Worm (Caenorhabditis elegans) whole organism, mixed stage, embryonic: ENCODE measurements around the gene F58A6.2.

ENCODE experiments used
- M03D4.4 ChIP-seq: sonication (generic microtip); optimal IDR thresholded peaks from 2 replicates; lab custom pipeline; 2017; ENCODE audit warnings: mild to moderate bottlenecking, missing genetic modification characterization, missing compliant biosample characterization
- bed-3 ChIP-seq: fragments of 200-800 bp; sonication (Bioruptor generic); optimal IDR thresholded peaks from 3 replicates; lab custom pipeline; 2018; ENCODE audit warnings: mild to moderate bottlenecking, missing genetic modification characterization, moderate library complexity, missing compliant biosample characterization
- ceh-39 ChIP-seq: fragments of 150-350 bp; optimal IDR thresholded peaks from 2 replicates; lab custom pipeline; 2014; ENCODE audit warnings: missing biosample characterization, missing genetic modification characterization
- ceh-43 ChIP-seq: fragments of 200-800 bp; sonication (Bioruptor generic); optimal IDR thresholded peaks from 2 replicates; lab custom pipeline; 2018; ENCODE audit warnings: mild to moderate bottlenecking, missing genetic modification characterization, moderate library complexity, missing compliant biosample characterization
- ceh-83 ChIP-seq: fragments of 200-800 bp; sonication (Bioruptor generic); optimal IDR thresholded peaks from 2 replicates; lab custom pipeline; 2018; ENCODE audit warnings: mild to moderate bottlenecking, missing genetic modification characterization, missing compliant biosample characterization
- ces-1 ChIP-seq: fragments of 150-350 bp; optimal IDR thresholded peaks from 2 replicates; lab custom pipeline; 2014; ENCODE audit warnings: missing biosample characterization, missing genetic modification reagents, missing genetic modification characterization
- cnd-1 ChIP-seq: fragments of 200-800 bp; sonication (Bioruptor generic); optimal IDR thresholded peaks from 2 replicates; lab custom pipeline; 2018; ENCODE audit warnings: mild to moderate bottlenecking, missing genetic modification characterization, missing compliant biosample characterization
- drap-1 ChIP-seq: fragments of 200-800 bp; sonication (Bioruptor generic); optimal IDR thresholded peaks from 3 replicates; lab custom pipeline; 2018; ENCODE audit warnings: mild to moderate bottlenecking, missing genetic modification characterization, missing compliant biosample characterization
- elt-1 ChIP-seq: sonication (generic microtip); optimal IDR thresholded peaks from 2 replicates; lab custom pipeline; 2017; ENCODE audit warnings: missing genetic modification characterization, mild to moderate bottlenecking, missing compliant biosample characterization, antibody characterized with exemption, moderate library complexity, borderline replicate concordance; ENCODE audit not compliant: insufficient read depth
- elt-3 ChIP-seq: fragments of 150-350 bp; optimal IDR thresholded peaks from 2 replicates; lab custom pipeline; 2014; ENCODE audit warnings: missing biosample characterization, missing genetic modification characterization
- flh-1 ChIP-seq: fragments of 200-800 bp; sonication (Bioruptor generic); optimal IDR thresholded peaks from 2 replicates; lab custom pipeline; 2018; ENCODE audit warnings: mild to moderate bottlenecking, missing genetic modification characterization, moderate library complexity, missing compliant biosample characterization
- hlh-1 ChIP-seq: fragments of 150-350 bp; optimal IDR thresholded peaks from 2 replicates; lab custom pipeline; 2014; ENCODE audit warnings: missing biosample characterization, missing genetic modification reagents, missing genetic modification characterization
- lin-32 ChIP-seq: fragments of 200-800 bp; sonication (Bioruptor generic); optimal IDR thresholded peaks from 2 replicates; lab custom pipeline; 2018; ENCODE audit warnings: mild to moderate bottlenecking, missing genetic modification characterization, missing compliant biosample characterization
- lsy-2 ChIP-seq: fragments of 150-350 bp; optimal IDR thresholded peaks from 2 replicates; lab custom pipeline; 2014; ENCODE audit warnings: missing biosample characterization, missing genetic modification characterization
- mep-1 ChIP-seq: fragments of 150-350 bp; optimal IDR thresholded peaks from 2 replicates; lab custom pipeline; 2017; ENCODE audit warnings: missing biosample characterization, missing genetic modification reagents, missing genetic modification characterization, inconsistent platforms
- mls-2 ChIP-seq: sonication (generic microtip); optimal IDR thresholded peaks from 2 replicates; lab custom pipeline; 2016; ENCODE audit warnings: mild to moderate bottlenecking, missing genetic modification characterization, moderate library complexity, missing compliant biosample characterization
- nhr-12 ChIP-seq: fragments of 150-350 bp; optimal IDR thresholded peaks from 2 replicates; lab custom pipeline; 2014; ENCODE audit warnings: missing biosample characterization, missing genetic modification characterization
- nhr-2 ChIP-seq: fragments of 150-350 bp; optimal IDR thresholded peaks from 2 replicates; lab custom pipeline; 2014; ENCODE audit warnings: missing biosample characterization, missing genetic modification characterization
- nhr-237 ChIP-seq: fragments of 150-350 bp; optimal IDR thresholded peaks from 2 replicates; lab custom pipeline; 2014; ENCODE audit warnings: missing biosample characterization, missing genetic modification characterization
- nhr-28 ChIP-seq: fragments of 150-350 bp; optimal IDR thresholded peaks from 2 replicates; lab custom pipeline; 2014; ENCODE audit warnings: missing biosample characterization, missing genetic modification characterization
- nhr-76 ChIP-seq: sonication (generic microtip); optimal IDR thresholded peaks from 2 replicates; lab custom pipeline; 2017; ENCODE audit warnings: missing biosample characterization, missing genetic modification characterization
- pha-4 ChIP-seq: fragments of 150-350 bp; optimal IDR thresholded peaks from 2 replicates; lab custom pipeline; 2018; ENCODE audit warnings: missing biosample characterization, missing genetic modification reagents, missing genetic modification characterization
- sem-2 ChIP-seq: fragments of 200-800 bp; sonication (Bioruptor generic); optimal IDR thresholded peaks from 2 replicates; lab custom pipeline; 2018; ENCODE audit warnings: mild to moderate bottlenecking, missing genetic modification characterization, missing compliant biosample characterization
- snpc-4 ChIP-seq: fragments of 150-350 bp; optimal IDR thresholded peaks from 2 replicates; lab custom pipeline; 2014; ENCODE audit warnings: missing biosample characterization, missing genetic modification characterization
- sptf-1 ChIP-seq: sonication (generic microtip); optimal IDR thresholded peaks from 2 replicates; lab custom pipeline; 2017; ENCODE audit warnings: mild to moderate bottlenecking, missing genetic modification characterization, moderate library complexity, missing compliant biosample characterization
- tbx-8 ChIP-seq: fragments of 200-800 bp; sonication (Bioruptor generic); optimal IDR thresholded peaks from 2 replicates; lab custom pipeline; 2018; ENCODE audit warnings: mild to moderate bottlenecking, missing genetic modification characterization, moderate library complexity, missing compliant biosample characterization
- unc-120 ChIP-seq: sonication (generic microtip); optimal IDR thresholded peaks from 2 replicates; lab custom pipeline; 2017; ENCODE audit warnings: missing genetic modification characterization, missing compliant biosample characterization; ENCODE audit not compliant: poor library complexity, severe bottlenecking
- unc-39 ChIP-seq: fragments of 150-350 bp; optimal IDR thresholded peaks from 2 replicates; lab custom pipeline; 2014; ENCODE audit warnings: missing biosample characterization, missing genetic modification characterization
- unc-62 ChIP-seq: fragments of 150-350 bp; optimal IDR thresholded peaks from 2 replicates; lab custom pipeline; 2014; ENCODE audit warnings: missing biosample characterization, missing genetic modification reagents, missing genetic modification characterization
- zip-8 ChIP-seq: fragments of 150-350 bp; optimal IDR thresholded peaks from 2 replicates; lab custom pipeline; 2014; ENCODE audit warnings: missing biosample characterization, missing genetic modification characterization
- ztf-11 ChIP-seq: fragments of 150-350 bp; optimal IDR thresholded peaks from 2 replicates; lab custom pipeline; 2014; ENCODE audit warnings: missing biosample characterization, missing genetic modification characterization

F58A6.2 gene

DNA sequence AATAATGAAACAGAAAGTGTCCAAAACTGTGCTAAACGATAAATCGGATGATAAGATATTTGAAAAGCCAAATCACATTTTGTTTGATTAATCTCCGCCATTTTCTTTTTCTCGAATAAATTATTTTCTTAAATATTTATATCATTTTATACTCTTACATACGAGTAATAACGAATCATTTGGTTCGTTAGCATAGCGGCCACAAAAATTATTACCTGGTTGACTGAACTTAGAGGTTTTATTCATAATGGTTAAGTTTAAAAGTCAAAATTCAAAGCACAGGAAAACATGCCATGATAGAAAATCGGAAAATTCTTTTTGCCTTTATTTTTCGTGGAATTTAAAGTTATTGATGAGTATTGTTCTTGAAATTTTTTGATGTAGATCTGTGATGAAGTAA lies 26.8 kb downstream of the F58A6.2 start, which contains the start of gene srb-5:
TSS of gene srb-5 (minus strand) at position 101 of the 400 bp plus-strand sequence.
- TF ChIP-seq nhr-237 (tag; lab: Kevin White, UChicago) (no peak), unc-62 (GFP tag; lab: Kevin White, UChicago) (no peak)

DNA sequence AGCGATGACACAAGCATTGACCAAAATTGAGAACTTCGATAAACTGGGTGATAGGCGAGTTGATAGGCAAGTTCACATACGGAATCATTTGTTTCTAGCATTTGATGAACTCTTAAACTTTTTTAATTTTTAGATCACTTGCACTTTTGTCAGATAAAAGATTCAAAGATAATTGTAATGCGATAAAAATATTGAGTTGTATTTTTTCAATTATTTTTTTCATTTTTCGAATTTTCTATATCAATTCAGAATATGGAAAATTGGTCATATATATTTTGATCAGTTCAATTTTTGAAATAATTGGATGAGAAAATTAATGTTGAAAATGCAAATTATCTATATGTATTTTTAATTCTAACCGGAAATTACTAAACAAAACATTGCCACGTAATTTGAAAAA lies 30.2 kb downstream of the F58A6.2 start, which contains the start of gene srb-3:
TSS of gene srb-3 (minus strand) at position 101 of the 400 bp plus-strand sequence.
- TF ChIP-seq flh-1 (GFP tag; lab: Kevin White, UChicago) (no peak), ceh-39 (tag; lab: Kevin White, UChicago) (no peak), unc-39 (tag; lab: Kevin White, UChicago) (no peak), elt-3 (tag; lab: Kevin White, UChicago) (no peak), nhr-237 (tag; lab: Kevin White, UChicago) (no peak), ztf-11 (tag; lab: Kevin White, UChicago) (no peak), snpc-4 (no peak), nhr-2 (tag; lab: Kevin White, UChicago) (no peak), ceh-43 (GFP tag; lab: Kevin White, UChicago) (no peak), lin-32 (GFP tag; lab: Kevin White, UChicago) (no peak), sem-2 (GFP tag; lab: Kevin White, UChicago) (no peak), cnd-1 (tag; lab: Kevin White, UChicago) (no peak), lsy-2 (tag; lab: Kevin White, UChicago) (no peak)

DNA sequence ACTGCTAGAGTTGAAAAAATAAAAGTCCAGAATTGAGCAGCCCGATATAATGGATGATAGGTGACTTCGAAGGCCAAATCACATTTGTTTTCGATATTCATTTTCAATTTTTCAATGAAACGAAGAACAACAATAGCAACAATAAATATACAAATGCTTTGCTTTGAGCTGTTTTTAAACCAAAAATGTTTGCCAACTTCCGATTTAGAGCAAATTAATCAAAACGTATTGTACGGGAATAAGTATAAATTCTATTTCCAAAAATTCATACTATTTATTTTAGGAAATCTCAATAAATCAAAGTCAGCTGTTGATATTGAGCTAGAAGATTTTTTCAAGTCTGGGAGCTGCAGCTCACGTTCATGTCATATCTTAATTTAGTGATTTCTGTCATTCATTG lies 34.4 kb downstream of the F58A6.2 start, which contains the start of gene srb-1:
TSS of gene srb-1 (minus strand) at position 101 of the 400 bp plus-strand sequence.
- TF ChIP-seq tbx-8 (GFP tag; lab: Kevin White, UChicago) (no peak), unc-39 (tag; lab: Kevin White, UChicago) (no peak), ces-1 (GFP tag; lab: Kevin White, UChicago) (no peak), ceh-43 (GFP tag; lab: Kevin White, UChicago) (no peak), mls-2 (tag; lab: Kevin White, UChicago) (no peak), elt-3 (tag; lab: Kevin White, UChicago) (no peak), zip-8 (tag; lab: Kevin White, UChicago) (no peak), sem-2 (GFP tag; lab: Kevin White, UChicago) (no peak), lin-32 (GFP tag; lab: Kevin White, UChicago) (no peak), unc-120 (tag; lab: Kevin White, UChicago) (no peak)

DNA sequence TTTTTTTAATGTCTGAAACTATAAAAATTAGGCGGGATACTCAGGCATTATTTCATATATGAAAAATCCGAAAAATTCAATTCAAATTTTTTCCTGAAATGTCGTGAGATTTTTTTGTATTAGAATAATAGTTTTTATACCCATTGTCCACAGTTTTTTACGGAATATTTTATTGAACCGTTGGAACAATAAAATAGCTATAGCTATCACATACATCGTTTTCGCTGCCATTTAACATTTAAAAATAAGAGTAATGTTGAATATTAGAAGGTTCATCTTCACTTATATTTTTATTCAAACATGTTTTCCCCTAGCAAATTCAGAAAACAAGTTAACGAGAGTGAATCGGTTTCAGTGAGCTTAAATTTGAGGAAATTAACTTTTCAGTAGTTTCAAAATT lies 35.1 kb downstream of the F58A6.2 start, which contains the start of gene C27D6.15:
TSS of gene C27D6.15 (plus strand) at position 301 of the 400 bp plus-strand sequence.
- no peak for TF ChIP-seq zip-8 (tag; lab: Kevin White, UChicago)
- no peak for TF ChIP-seq sptf-1 (tag; lab: Kevin White, UChicago)
- TF ChIP-seq ces-1 (GFP tag; lab: Kevin White, UChicago), result no peak
- TF ChIP-seq ceh-83 (GFP tag; lab: Kevin White, UChicago), result no peak
- no peak for TF ChIP-seq cnd-1 (tag; lab: Kevin White, UChicago)
- TF ChIP-seq lin-32 (GFP tag; lab: Kevin White, UChicago), result no peak
- TF ChIP-seq ceh-43 (GFP tag; lab: Kevin White, UChicago), result no peak
- TF ChIP-seq nhr-12 (tag; lab: Kevin White, UChicago), result no peak
- no peak for TF ChIP-seq M03D4.4 (tag; lab: Kevin White, UChicago)
- no peak for TF ChIP-seq nhr-28

DNA sequence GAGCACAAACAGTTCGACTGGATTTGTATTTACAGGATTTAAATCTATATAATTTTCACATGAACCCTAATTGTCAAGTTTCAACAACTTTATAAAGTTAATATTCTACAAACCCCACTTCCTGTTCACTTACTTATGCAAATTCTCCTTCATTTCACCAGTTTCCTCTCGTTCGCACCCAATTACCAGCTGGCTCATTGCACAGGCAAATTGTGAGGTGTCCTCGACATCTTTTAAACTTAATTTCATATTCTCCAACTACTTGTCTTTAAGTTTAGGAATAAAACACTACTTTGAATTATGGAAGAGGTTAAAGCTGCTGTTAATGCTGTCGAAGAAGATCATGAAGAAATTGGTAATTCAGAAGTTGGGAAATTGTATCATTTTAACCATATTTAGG lies 35.9 kb downstream of the F58A6.2 start, which contains the start of gene C27D6.1:
TSS of gene C27D6.1 (plus strand) at position 301 of the 400 bp plus-strand sequence.
- no peak for TF ChIP-seq nhr-28
- no peak for TF ChIP-seq nhr-76 (tag; lab: Kevin White, UChicago)
- TF ChIP-seq sptf-1 (tag; lab: Kevin White, UChicago), result no peak
- TF ChIP-seq elt-3 (tag; lab: Kevin White, UChicago), result no peak
- TF ChIP-seq ceh-83 (GFP tag; lab: Kevin White, UChicago), result no peak
- TF ChIP-seq mep-1 (tag; lab: Kevin White, UChicago), result no peak
- TF ChIP-seq ztf-11 (tag; lab: Kevin White, UChicago), result no peak
- TF ChIP-seq drap-1 (GFP tag; lab: Kevin White, UChicago), result no peak
- no peak for TF ChIP-seq mls-2 (tag; lab: Kevin White, UChicago)
- TF ChIP-seq unc-120 (tag; lab: Kevin White, UChicago), result no peak
- no peak for TF ChIP-seq hlh-1 (tag; lab: Kevin White, UChicago)
- TF ChIP-seq pha-4, result no peak
- TF ChIP-seq ceh-39 (tag; lab: Kevin White, UChicago), result no peak
- no peak for TF ChIP-seq bed-3 (GFP tag; lab: Kevin White, UChicago)
- TF ChIP-seq unc-62 (GFP tag; lab: Kevin White, UChicago), result no peak
- TF ChIP-seq lsy-2 (tag; lab: Kevin White, UChicago), result no peak
- no peak for TF ChIP-seq elt-1 (tag; lab: Kevin White, UChicago)
- TF ChIP-seq, all 35 proteins: peak for 0
